Worm (Caenorhabditis elegans): ENCODE measurements around the gene stc-1.

DNA sequence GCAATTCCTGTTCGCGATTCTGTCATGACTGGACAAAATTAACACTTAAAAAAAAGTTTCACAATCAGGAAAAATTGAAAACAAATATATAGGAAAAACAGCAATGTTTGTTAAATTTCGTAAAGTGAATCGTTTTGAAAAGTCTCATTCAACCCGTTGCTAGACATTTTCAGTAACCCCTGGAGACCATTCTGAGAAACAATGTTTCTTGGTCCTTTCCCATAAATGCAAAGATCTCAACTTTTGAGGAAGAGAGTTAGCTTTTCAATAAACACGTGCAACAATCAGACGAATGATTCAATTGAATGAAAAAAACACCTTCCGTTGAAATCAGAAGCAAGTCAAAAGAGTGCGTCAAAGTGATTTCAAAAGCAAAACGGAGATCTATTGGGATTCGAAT is 44.1 kb upstream of the stc-1 start, which contains the start of gene F28C6.9:
- TF ChIP-seq die-1 (tag; optimal IDR thresholded peaks at IDR 0.05) (no peak), unc-130 (GFP tag; optimal IDR thresholded peaks at IDR 0.05) (no peak), T26A5.8 (tag; optimal IDR thresholded peaks at IDR 0.05) (no peak), bed-2 (GFP tag; IDR thresholded peaks at IDR 0.05) (no peak), F22D6.2 (tag; optimal IDR thresholded peaks at IDR 0.05) (no peak), zfh-2 (GFP tag; conservative IDR thresholded peaks at IDR 0.05) (no peak), unc-62 (GFP tag; optimal IDR thresholded peaks at IDR 0.05) (no peak), ceh-79 (tag; optimal IDR thresholded peaks at IDR 0.05) (no peak)

Measured in whole organism, young adult.